Worm (Caenorhabditis elegans): ENCODE measurements around the gene erfa-1.

ce11 chrV:6429870-6430339 is 4.0 kb upstream of the erfa-1 start, which contains the start of gene alh-4:
- TF ChIP-seq blmp-1 (tag; optimal IDR thresholded peaks at IDR 0.05) (no peak), lsy-2 (tag; optimal IDR thresholded peaks at IDR 0.05) (no peak), pha-4 (tag; optimal IDR thresholded peaks at IDR 0.05) (no peak), mep-1 (tag; optimal IDR thresholded peaks at IDR 0.05) (no peak), unc-120 (tag; optimal IDR thresholded peaks at IDR 0.05; ENCODE audit: poor library complexity, severe bottlenecking) (no peak), nhr-12 (tag; optimal IDR thresholded peaks at IDR 0.05) (no peak), zip-8 (tag; optimal IDR thresholded peaks at IDR 0.05) (no peak), unc-62 (GFP tag; optimal IDR thresholded peaks at IDR 0.05) (no peak), sem-2 (GFP tag; optimal IDR thresholded peaks at IDR 0.05) (no peak), nhr-76 (tag; optimal IDR thresholded peaks at IDR 0.05) (no peak), snpc-4 (tag; optimal IDR thresholded peaks at IDR 0.05) (no peak), ceh-39 (tag; optimal IDR thresholded peaks at IDR 0.05) (no peak), elt-3 (tag; optimal IDR thresholded peaks at IDR 0.05) (no peak)
